Worm (Caenorhabditis elegans) whole organism, L1 larva: ENCODE data around the gene alfa-1.

Experiments used
- C04F5.9 ChIP-seq: sonication (generic microtip); optimal IDR thresholded peaks from 2 replicates; lab custom pipeline; 2016; ENCODE audit warnings: missing genetic modification characterization, missing compliant biosample characterization
- F16B12.6 ChIP-seq: fragments of 150-350 bp; optimal IDR thresholded peaks from 2 replicates; lab custom pipeline; 2014; ENCODE audit warnings: missing biosample characterization, missing genetic modification characterization
- alr-1 ChIP-seq: fragments of 200-800 bp; sonication (Bioruptor generic); optimal IDR thresholded peaks from 2 replicates; lab custom pipeline; 2018; ENCODE audit warnings: borderline replicate concordance, mild to moderate bottlenecking, missing genetic modification characterization, missing compliant biosample characterization
- blmp-1 ChIP-seq: fragments of 150-350 bp; optimal IDR thresholded peaks from 2 replicates; lab custom pipeline; 2014; ENCODE audit warnings: missing biosample characterization, missing genetic modification characterization
- ceh-82 ChIP-seq, 3 experiments: fragments of 150-350 bp in 1 of 3; sonication (generic microtip) in 2 of 3; optimal IDR thresholded peaks; 2 replicates each; lab custom pipeline; 2014 to 2017; ENCODE audit warnings: missing biosample characterization in 3 of 3, missing genetic modification characterization in 3 of 3
- ceh-90 ChIP-seq: sonication (generic microtip); optimal IDR thresholded peaks from 2 replicates; lab custom pipeline; 2016; ENCODE audit warnings: missing genetic modification characterization, missing compliant biosample characterization
- ces-1 ChIP-seq: fragments of 150-350 bp; optimal IDR thresholded peaks from 2 replicates; lab custom pipeline; 2014; ENCODE audit warnings: missing biosample characterization, missing genetic modification reagents, missing genetic modification characterization
- dpl-1 ChIP-seq, 3 experiments: fragments of 150-350 bp in 2 of 3; sonication (generic microtip) in 1 of 3; optimal IDR thresholded peaks; 2 replicates each; lab custom pipeline; 2014 to 2017; ENCODE audit warnings: missing biosample characterization in 3 of 3, missing genetic modification characterization in 3 of 3, missing genetic modification reagents in 3 of 3
- efl-1 ChIP-seq, 4 experiments: fragments of 150-350 bp; optimal IDR thresholded peaks in 3 of 4; peaks in 1 of 4; 1 replicate in 1 of 4; 2 replicates in 3 of 4; lab custom pipeline; 2014; ENCODE audit warnings: missing biosample characterization in 2 of 4, missing genetic modification characterization in 2 of 4, missing genetic modification reagents in 2 of 4
- egl-27 ChIP-seq, 2 experiments: fragments of 150-350 bp in 1 of 2; sonication (generic microtip); optimal IDR thresholded peaks; 3 replicates each; lab custom pipeline; 2017 to 2018; ENCODE audit warnings: missing biosample characterization in 2 of 2, missing genetic modification characterization in 2 of 2, missing genetic modification reagents in 2 of 2
- fkh-10 ChIP-seq: sonication (generic microtip); optimal IDR thresholded peaks from 2 replicates; lab custom pipeline; 2017; ENCODE audit warnings: missing biosample characterization, missing genetic modification reagents, missing genetic modification characterization
- fkh-4 ChIP-seq: sonication (generic microtip); optimal IDR thresholded peaks from 2 replicates; lab custom pipeline; 2016; ENCODE audit warnings: missing compliant biosample characterization, missing genetic modification characterization, borderline replicate concordance
- fkh-8 ChIP-seq: sonication (generic microtip); optimal IDR thresholded peaks from 2 replicates; lab custom pipeline; 2016; ENCODE audit warnings: mild to moderate bottlenecking, missing genetic modification characterization, missing compliant biosample characterization
- fos-1 ChIP-seq: fragments of 150-350 bp; optimal IDR thresholded peaks from 2 replicates; lab custom pipeline; 2014; ENCODE audit warnings: missing biosample characterization, missing genetic modification characterization
- hlh-4 ChIP-seq: sonication (generic microtip); optimal IDR thresholded peaks from 2 replicates; lab custom pipeline; 2016; ENCODE audit warnings: mild to moderate bottlenecking, missing genetic modification characterization, missing compliant biosample characterization
- hpl-2 ChIP-seq: fragments of 150-350 bp; optimal IDR thresholded peaks from 2 replicates; lab custom pipeline; 2014; ENCODE audit warnings: missing biosample characterization, missing genetic modification reagents, missing genetic modification characterization
- irx-1 ChIP-seq: sonication (generic microtip); optimal IDR thresholded peaks from 2 replicates; lab custom pipeline; 2016; ENCODE audit warnings: missing genetic modification characterization, missing compliant biosample characterization
- lin-13 ChIP-seq: fragments of 150-350 bp; optimal IDR thresholded peaks from 2 replicates; lab custom pipeline; 2014; ENCODE audit warnings: missing biosample characterization, missing genetic modification reagents, missing genetic modification characterization
- lin-14 ChIP-seq: fragments of 200-800 bp; sonication (Bioruptor generic); optimal IDR thresholded peaks from 2 replicates; lab custom pipeline; 2018; ENCODE audit warnings: mild to moderate bottlenecking, missing genetic modification characterization, moderate library complexity, missing compliant biosample characterization
- lin-35 ChIP-seq, 2 experiments: fragments of 150-350 bp; optimal IDR thresholded peaks; 2 replicates each; lab custom pipeline; 2014; ENCODE audit warnings: missing biosample characterization in 2 of 2, missing genetic modification characterization in 2 of 2, missing genetic modification reagents in 2 of 2
- lir-3 ChIP-seq: sonication (generic microtip); optimal IDR thresholded peaks from 2 replicates; lab custom pipeline; 2016; ENCODE audit warnings: mild to moderate bottlenecking, missing genetic modification characterization, moderate library complexity, missing compliant biosample characterization; ENCODE audit not compliant: poor library complexity
- lsy-2 ChIP-seq, 2 experiments: fragments of 150-350 bp; optimal IDR thresholded peaks; 2 replicates each; lab custom pipeline; 2014; ENCODE audit warnings: missing biosample characterization in 2 of 2, missing genetic modification characterization in 2 of 2
- mab-9 ChIP-seq: fragments of 200-800 bp; sonication (Bioruptor generic); IDR thresholded peaks from 2 replicates; pipeline ENCODE4 v1.3.6; 2022; ENCODE audit warnings: missing genetic modification reagents, missing genetic modification characterization, missing compliant biosample characterization
- mdl-1 ChIP-seq, 2 experiments: fragments of 150-350 bp; optimal IDR thresholded peaks; 2 replicates each; lab custom pipeline; 2014 to 2017; ENCODE audit warnings: missing biosample characterization in 2 of 2, missing genetic modification characterization in 2 of 2, inconsistent platforms in 1 of 2
- mef-2 ChIP-seq: fragments of 150-350 bp; optimal IDR thresholded peaks from 2 replicates; lab custom pipeline; 2014; ENCODE audit warnings: missing biosample characterization, missing genetic modification characterization
- mep-1 ChIP-seq: fragments of 150-350 bp; optimal IDR thresholded peaks from 2 replicates; lab custom pipeline; 2014; ENCODE audit warnings: missing biosample characterization, missing genetic modification characterization
- nhr-12 ChIP-seq: sonication (generic microtip); optimal IDR thresholded peaks from 2 replicates; lab custom pipeline; 2017; ENCODE audit warnings: missing biosample characterization, missing genetic modification characterization
- nhr-19 ChIP-seq: fragments of 200-800 bp; sonication (Bioruptor generic); conservative IDR thresholded peaks from 2 replicates; pipeline ENCODE4 v1.3.6; 2022; ENCODE audit warnings: missing genetic modification characterization, missing compliant biosample characterization
- nhr-20 ChIP-seq: sonication (generic microtip); optimal IDR thresholded peaks from 2 replicates; lab custom pipeline; 2016; ENCODE audit warnings: mild to moderate bottlenecking, missing genetic modification characterization, missing compliant biosample characterization
- nhr-237 ChIP-seq: fragments of 150-350 bp; optimal IDR thresholded peaks from 2 replicates; lab custom pipeline; 2014; ENCODE audit warnings: missing biosample characterization, missing genetic modification characterization
- nhr-28 ChIP-seq: fragments of 150-350 bp; optimal IDR thresholded peaks from 2 replicates; lab custom pipeline; 2014; ENCODE audit warnings: missing biosample characterization, missing genetic modification characterization
- nhr-71 ChIP-seq: sonication (generic microtip); optimal IDR thresholded peaks from 2 replicates; lab custom pipeline; 2016; ENCODE audit warnings: mild to moderate bottlenecking, missing genetic modification characterization, moderate library complexity, missing compliant biosample characterization
- nhr-85 ChIP-seq: sonication (generic microtip); peaks from one replicate; lab custom pipeline; 2016; ENCODE audit warnings: missing genetic modification characterization, inconsistent platforms, missing compliant biosample characterization
- nhr-90 ChIP-seq: sonication (generic microtip); optimal IDR thresholded peaks from 2 replicates; lab custom pipeline; 2016; ENCODE audit warnings: mild to moderate bottlenecking, missing genetic modification characterization, missing compliant biosample characterization; ENCODE audit not compliant: poor library complexity
- pag-3 ChIP-seq: sonication (generic microtip); optimal IDR thresholded peaks from 2 replicates; lab custom pipeline; 2017; ENCODE audit warnings: missing genetic modification characterization, mild to moderate bottlenecking, missing compliant biosample characterization, antibody characterized with exemption, borderline replicate concordance; ENCODE audit not compliant: insufficient read depth
- rnt-1 ChIP-seq: sonication (generic microtip); optimal IDR thresholded peaks from 2 replicates; lab custom pipeline; 2016; ENCODE audit warnings: mild to moderate bottlenecking, missing genetic modification characterization, moderate library complexity, missing compliant biosample characterization
- skn-1 ChIP-seq: fragments of 150-350 bp; optimal IDR thresholded peaks from 2 replicates; lab custom pipeline; 2014; ENCODE audit warnings: missing biosample characterization, missing genetic modification characterization
- snpc-4 ChIP-seq: fragments of 150-350 bp; optimal IDR thresholded peaks from 2 replicates; lab custom pipeline; 2014; ENCODE audit warnings: missing biosample characterization, missing genetic modification characterization
- snu-23 ChIP-seq: sonication (generic microtip); optimal IDR thresholded peaks from 2 replicates; lab custom pipeline; 2016; ENCODE audit warnings: missing genetic modification characterization, missing compliant biosample characterization
- sox-4 ChIP-seq: sonication (generic microtip); optimal IDR thresholded peaks from 2 replicates; lab custom pipeline; 2016; ENCODE audit warnings: missing genetic modification characterization, missing compliant biosample characterization
- swsn-7 ChIP-seq: sonication (generic microtip); optimal IDR thresholded peaks from 2 replicates; lab custom pipeline; 2016; ENCODE audit warnings: missing genetic modification characterization, missing compliant biosample characterization
- unc-98 ChIP-seq: fragments of 200-800 bp; sonication (Bioruptor generic); IDR thresholded peaks from 2 replicates; pipeline ENCODE4 v1.3.6; 2022; ENCODE audit warnings: missing genetic modification characterization, missing compliant biosample characterization
- vab-15 ChIP-seq: sonication (generic microtip); optimal IDR thresholded peaks from 2 replicates; lab custom pipeline; 2017; ENCODE audit warnings: missing genotype, mild to moderate bottlenecking, missing genetic modification characterization, missing compliant biosample characterization
- zip-4 ChIP-seq: fragments of 200-800 bp; sonication (Bioruptor generic); optimal IDR thresholded peaks from 2 replicates; lab custom pipeline; 2018; ENCODE audit warnings: mild to moderate bottlenecking, missing genetic modification characterization, moderate library complexity, missing compliant biosample characterization

alfa-1 gene

DNA sequence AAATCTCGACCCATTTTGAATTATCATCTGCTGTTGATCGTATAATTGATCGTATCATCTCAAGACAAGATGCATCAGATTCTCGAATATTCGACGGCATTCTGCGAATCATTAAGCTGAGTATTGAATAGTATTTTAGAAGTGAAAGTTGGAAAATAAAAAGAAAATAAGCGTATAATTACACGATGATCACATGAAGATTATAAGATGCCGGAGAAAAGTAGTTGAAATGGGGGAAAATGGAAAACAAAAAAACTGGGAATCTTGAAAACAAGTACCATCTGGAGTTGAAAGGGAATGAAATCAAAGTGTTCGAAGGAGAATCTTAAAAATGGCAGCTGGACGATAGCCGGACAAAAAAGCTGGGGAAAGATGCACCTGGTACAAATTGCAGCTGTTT lies 41.9 kb downstream of the alfa-1 start, which contains the start of gene R07G3.8:
TSS of gene R07G3.8 (minus strand) at position 101 of the 400 bp plus-strand sequence.
- no peak for TF ChIP-seq vab-15 (tag; lab: Kevin White, UChicago)
- TF ChIP-seq fkh-4 (tag; lab: Kevin White, UChicago) = no peak
- TF ChIP-seq nhr-90 = no peak
- no peak for TF ChIP-seq irx-1 (tag; lab: Kevin White, UChicago)
- no peak for TF ChIP-seq fos-1 (tag; lab: Kevin White, UChicago)
- TF ChIP-seq ces-1 (GFP tag; lab: Kevin White, UChicago) = no peak

DNA sequence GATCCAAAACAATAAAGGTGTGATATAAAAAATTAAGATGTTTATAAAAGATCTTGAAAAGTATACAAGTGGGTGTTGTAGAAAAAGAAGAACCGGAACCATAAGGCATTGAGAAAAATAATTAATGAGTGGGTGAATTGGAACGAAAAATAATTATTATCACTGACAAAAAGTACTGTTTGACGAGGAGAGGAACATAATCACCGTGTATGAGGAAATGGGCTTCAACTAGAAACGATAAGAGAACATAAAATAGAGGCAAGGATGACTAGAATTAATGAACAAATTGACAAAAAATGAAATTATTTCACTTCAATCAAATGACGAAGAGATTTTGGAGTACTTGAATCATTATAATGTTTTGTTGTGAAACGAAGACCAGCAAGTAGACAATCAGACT lies 44.1 kb downstream of the alfa-1 start:
- TF ChIP-seq efl-1 (optimal IDR thresholded peaks at IDR 0.05; lab: Kevin White, UChicago) = no peak
- peak in 1 of 2 experiments; percentile 63 for TF ChIP-seq efl-1 (GFP tag; optimal IDR thresholded peaks at IDR 0.05 in 1 of 2; lab: Kevin White, UChicago)
- TF ChIP-seq mep-1 (tag; lab: Kevin White, UChicago) = peak; percentile 6
- no peak for TF ChIP-seq vab-15 (tag; lab: Kevin White, UChicago)

DNA sequence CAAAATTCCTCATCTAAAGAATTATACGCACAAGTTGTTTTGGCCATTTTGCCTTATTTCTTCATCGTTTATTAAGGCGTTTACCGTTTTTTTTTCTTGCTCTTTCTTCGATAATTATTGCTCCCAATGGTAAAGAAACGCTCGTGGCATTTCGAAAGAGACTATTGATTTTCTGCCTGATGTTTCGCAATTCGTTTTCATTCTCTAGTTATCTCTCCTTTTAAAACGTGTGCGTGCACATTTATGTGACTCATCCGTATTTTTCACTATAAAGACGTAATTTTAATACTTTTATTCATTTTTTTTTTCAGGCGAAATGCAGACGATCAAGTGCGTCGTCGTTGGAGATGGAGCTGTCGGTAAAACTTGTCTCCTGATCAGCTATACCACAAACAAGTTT lies 46.2 kb downstream of the alfa-1 start, which contains the start of gene cdc-42:
TSS of gene cdc-42 (plus strand) at position 312 of the 400 bp plus-strand sequence.
- TF ChIP-seq efl-1 (optimal IDR thresholded peaks at IDR 0.05; lab: Kevin White, UChicago) (no peak), efl-1 (GFP tag; optimal IDR thresholded peaks at IDR 0.05 in 1 of 2; lab: Kevin White, UChicago) (peak in 1 of 2 experiments; percentile 78), nhr-85 (tag; lab: Kevin White, UChicago) (peak; percentile 37), irx-1 (tag; lab: Kevin White, UChicago) (no peak), nhr-237 (tag; lab: Kevin White, UChicago) (no peak), zip-4 (GFP tag; lab: Kevin White, UChicago) (no peak), skn-1 (tag; lab: Kevin White, UChicago) (peak; percentile 16), fkh-10 (GFP tag; lab: Kevin White, UChicago) (no peak), hpl-2 (GFP tag; lab: Kevin White, UChicago) (no peak)
- TF ChIP-seq, all 84 proteins: peak for 3

DNA sequence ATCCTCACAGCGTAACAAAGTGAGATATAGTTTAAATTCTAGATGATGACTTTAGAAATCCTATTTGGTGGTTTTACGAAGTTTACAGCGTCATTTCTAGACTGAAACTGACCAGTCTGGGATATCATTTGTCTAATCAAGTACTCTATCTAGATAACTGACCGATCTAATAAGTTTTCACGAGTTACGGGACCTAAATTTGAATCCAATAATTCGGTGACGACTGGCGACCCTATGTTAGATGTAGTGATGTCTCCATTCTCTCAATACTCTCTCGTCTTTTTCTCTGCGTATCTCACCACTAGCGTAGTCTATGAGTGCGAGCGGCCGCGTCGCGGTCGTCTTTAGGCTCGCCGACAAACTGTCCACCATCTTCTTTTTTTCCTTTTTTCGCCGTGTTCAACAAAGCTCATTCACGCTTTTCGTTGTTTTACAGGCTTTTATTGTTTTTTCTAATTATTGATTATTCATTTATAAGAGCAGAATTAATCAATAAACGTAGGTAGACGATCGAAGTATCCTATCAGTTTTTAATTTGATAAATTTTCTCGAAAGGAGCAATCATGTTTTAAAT lies 46.9 kb downstream of the alfa-1 start:
- TF ChIP-seq mab-9 = no peak
- peak; percentile 29 for TF ChIP-seq blmp-1 (tag; lab: Kevin White, UChicago)
- TF ChIP-seq hlh-4 (tag; lab: Kevin White, UChicago) = no peak
- no peak for TF ChIP-seq unc-98 (GFP tag; lab: Robert Waterston, UW)
- no peak for TF ChIP-seq C04F5.9 (tag; lab: Kevin White, UChicago)
- TF ChIP-seq lir-3 (tag; lab: Kevin White, UChicago) = no peak
- TF ChIP-seq egl-27 (tag; optimal IDR thresholded peaks at IDR 0.05; lab: Kevin White, UChicago) = no peak
- peak; percentile 35 for TF ChIP-seq nhr-20 (tag; lab: Kevin White, UChicago)
- no peak for TF ChIP-seq sox-4
- peak; percentile 40 for TF ChIP-seq snu-23 (GFP tag; lab: Kevin White, UChicago)
- no peak for TF ChIP-seq nhr-12 (tag; lab: Kevin White, UChicago)
- peak; percentile 10 to 48 for TF ChIP-seq lsy-2 (tag; optimal IDR thresholded peaks at IDR 0.05; lab: Kevin White, UChicago)
- peak in 1 of 2 experiments; percentile 61 for TF ChIP-seq lin-35 (GFP tag; optimal IDR thresholded peaks at IDR 0.05; lab: Kevin White, UChicago)
- peak; percentile 32 for TF ChIP-seq lin-14
- no peak for TF ChIP-seq fkh-8 (tag; lab: Kevin White, UChicago)
- no peak for TF ChIP-seq nhr-237 (tag; lab: Kevin White, UChicago)
- peak in 1 of 3 experiments; percentile 10 for TF ChIP-seq dpl-1 (GFP tag; optimal IDR thresholded peaks at IDR 0.05; lab: Kevin White, UChicago)
- TF ChIP-seq mep-1 (tag; lab: Kevin White, UChicago) = peak; percentile 17
- peak; percentile 21 for TF ChIP-seq F16B12.6 (tag; lab: Kevin White, UChicago)
- no peak for TF ChIP-seq ceh-82 (tag; optimal IDR thresholded peaks at IDR 0.05; lab: Kevin White, UChicago)
- TF ChIP-seq mef-2 (tag; lab: Kevin White, UChicago) = no peak
- no peak for TF ChIP-seq nhr-19 (GFP tag; lab: Robert Waterston, UW)
- no peak for TF ChIP-seq fkh-4 (tag; lab: Kevin White, UChicago)
- TF ChIP-seq ceh-90 (tag; lab: Kevin White, UChicago) = no peak
- peak; percentile 14 for TF ChIP-seq lin-13 (GFP tag; lab: Kevin White, UChicago)
- TF ChIP-seq mdl-1 (tag; optimal IDR thresholded peaks at IDR 0.05; lab: Kevin White, UChicago) = no peak
- TF ChIP-seq alr-1 (tag; lab: Kevin White, UChicago) = no peak
- no peak for TF ChIP-seq pag-3
- TF ChIP-seq snpc-4 (tag; lab: Kevin White, UChicago) = no peak
- TF ChIP-seq swsn-7 (tag; lab: Kevin White, UChicago) = peak; percentile 23
- no peak for TF ChIP-seq nhr-28 (tag; lab: Kevin White, UChicago)
- TF ChIP-seq nhr-71 = peak; percentile 45
- TF ChIP-seq rnt-1 (tag; lab: Kevin White, UChicago) = peak; percentile 16
